Worm (Caenorhabditis elegans): ENCODE data around the gene F25B3.4.

ce11 chrV:9582594-9583322 is 14.2 kb upstream of the F25B3.4 start, which contains the start of gene rtfo-1:
- TF ChIP-seq egrh-3 (GFP tag; IDR thresholded peaks at IDR 0.05), result no peak
- no peak for TF ChIP-seq nhr-90 (tag; optimal IDR thresholded peaks at IDR 0.05)
- TF ChIP-seq him-1 (tag; optimal IDR thresholded peaks at IDR 0.05), result no peak
- TF ChIP-seq xnd-1 (tag; optimal IDR thresholded peaks at IDR 0.05), result no peak

Data from whole organism, young adult.